Worm (Caenorhabditis elegans) whole organism, L4 larva: ENCODE results near the gene pgl-2.

Source experiments
- F10B5.3 ChIP-seq: sonication (generic microtip); optimal IDR thresholded peaks from 2 replicates; lab custom pipeline; 2016; ENCODE audit warnings: mild to moderate bottlenecking, missing genetic modification characterization, missing compliant biosample characterization
- F26F4.8 ChIP-seq: fragments of 200-800 bp; sonication (Bioruptor generic); conservative IDR thresholded peaks from 2 replicates; pipeline ENCODE4 v1.3.6; 2022; ENCODE audit warnings: missing genetic modification characterization, missing compliant biosample characterization
- F37D6.2 ChIP-seq: sonication (generic microtip); optimal IDR thresholded peaks from 2 replicates; lab custom pipeline; 2016; ENCODE audit warnings: mild to moderate bottlenecking, missing genetic modification characterization, missing compliant biosample characterization
- Y105C5A.15 ChIP-seq: fragments of 200-800 bp; sonication (Bioruptor generic); IDR thresholded peaks from 2 replicates; pipeline ENCODE4 v1.3.6; 2022; ENCODE audit warnings: missing genetic modification characterization, missing compliant biosample characterization
- Y75B8A.6 ChIP-seq: fragments of 200-800 bp; sonication (Bioruptor generic); IDR thresholded peaks from 2 replicates; pipeline ENCODE4 v1.3.6; 2022; ENCODE audit warnings: missing genetic modification reagents, missing genetic modification characterization, missing compliant biosample characterization
- ceh-20 ChIP-seq: fragments of 200-800 bp; sonication (Bioruptor generic); IDR thresholded peaks from 2 replicates; pipeline ENCODE4 v1.3.6; 2022; ENCODE audit warnings: missing genetic modification reagents, missing genetic modification characterization, missing compliant biosample characterization
- ceh-32 ChIP-seq: sonication (generic microtip); optimal IDR thresholded peaks from 2 replicates; lab custom pipeline; 2016; ENCODE audit warnings: mild to moderate bottlenecking, missing genetic modification characterization, missing compliant biosample characterization; ENCODE audit not compliant: poor library complexity
- ceh-44 ChIP-seq: fragments of 200-800 bp; sonication (Bioruptor generic); IDR thresholded peaks from 2 replicates; pipeline ENCODE4 v1.3.6; 2022; ENCODE audit warnings: missing genetic modification reagents, missing genetic modification characterization, missing compliant biosample characterization
- ceh-62 ChIP-seq: sonication (generic microtip); optimal IDR thresholded peaks from 2 replicates; lab custom pipeline; 2017; ENCODE audit warnings: missing biosample characterization, missing genetic modification characterization
- ceh-82 ChIP-seq: sonication (generic microtip); optimal IDR thresholded peaks from 2 replicates; lab custom pipeline; 2017; ENCODE audit warnings: missing biosample characterization, missing genetic modification characterization
- ces-1 ChIP-seq: fragments of 150-350 bp; sonication (generic microtip); optimal IDR thresholded peaks from 4 replicates; lab custom pipeline; 2014; ENCODE audit warnings: missing biosample characterization, missing genetic modification reagents, missing genetic modification characterization
- cey-2 ChIP-seq: sonication (generic microtip); optimal IDR thresholded peaks from 3 replicates; lab custom pipeline; 2017; ENCODE audit warnings: missing genetic modification characterization, mild to moderate bottlenecking, missing compliant biosample characterization, antibody characterized with exemption, borderline replicate concordance; ENCODE audit not compliant: insufficient read depth
- daf-19 ChIP-seq: fragments of 200-800 bp; sonication (Bioruptor generic); conservative IDR thresholded peaks from 2 replicates; pipeline ENCODE4 v1.3.6; 2022; ENCODE audit warnings: missing genetic modification characterization, missing compliant biosample characterization
- dmd-8 ChIP-seq: fragments of 200-800 bp; sonication (Bioruptor generic); IDR thresholded peaks from 2 replicates; pipeline ENCODE4 v1.3.6; 2022; ENCODE audit warnings: missing genetic modification characterization, missing compliant biosample characterization
- dpl-1 ChIP-seq: fragments of 150-350 bp; optimal IDR thresholded peaks from 2 replicates; lab custom pipeline; 2014; ENCODE audit warnings: missing biosample characterization, missing genetic modification reagents, missing genetic modification characterization
- dve-1 ChIP-seq: sonication (generic microtip); optimal IDR thresholded peaks from 2 replicates; lab custom pipeline; 2017; ENCODE audit warnings: antibody characterized with exemption, mild to moderate bottlenecking, missing genetic modification characterization, missing compliant biosample characterization; ENCODE audit not compliant: insufficient read depth
- fkh-10 ChIP-seq: fragments of 150-350 bp; optimal IDR thresholded peaks from 2 replicates; lab custom pipeline; 2014; ENCODE audit warnings: missing biosample characterization, missing genetic modification reagents, missing genetic modification characterization
- hif-1 ChIP-seq, 2 experiments: sonication (generic microtip); optimal IDR thresholded peaks; 2 replicates each; lab custom pipeline; 2016 to 2017; ENCODE audit warnings: missing compliant biosample characterization in 2 of 2, missing genetic modification characterization in 2 of 2, missing genetic modification reagents in 2 of 2, missing genotype in 2 of 2, mild to moderate bottlenecking in 1 of 2
- hlh-11 ChIP-seq: fragments of 200-800 bp; sonication (Bioruptor generic); optimal IDR thresholded peaks from 2 replicates; lab custom pipeline; 2018; ENCODE audit warnings: mild to moderate bottlenecking, missing genetic modification characterization, missing compliant biosample characterization
- hmg-1.1 ChIP-seq: fragments of 200-800 bp; sonication (Bioruptor generic); IDR thresholded peaks from 2 replicates; pipeline ENCODE4 v1.3.6; 2022; ENCODE audit warnings: missing genetic modification reagents, missing genetic modification characterization, missing compliant biosample characterization
- jun-1 ChIP-seq: fragments of 150-350 bp; optimal IDR thresholded peaks from 2 replicates; lab custom pipeline; 2014; ENCODE audit warnings: missing biosample characterization, missing genetic modification reagents, missing genetic modification characterization
- lim-7 ChIP-seq: fragments of 200-800 bp; sonication (Bioruptor generic); IDR thresholded peaks from 2 replicates; pipeline ENCODE4 v1.3.6; 2022; ENCODE audit warnings: missing genetic modification characterization, missing compliant biosample characterization
- lin-13 ChIP-seq: fragments of 150-350 bp; optimal IDR thresholded peaks from 2 replicates; lab custom pipeline; 2014; ENCODE audit warnings: missing biosample characterization, missing genetic modification reagents, missing genetic modification characterization
- lin-15B ChIP-seq: fragments of 150-350 bp; sonication (generic microtip); optimal IDR thresholded peaks from 3 replicates; lab custom pipeline; 2014; ENCODE audit warnings: missing biosample characterization, missing genetic modification characterization
- lin-39 ChIP-seq: fragments of 150-350 bp; optimal IDR thresholded peaks from 2 replicates; lab custom pipeline; 2014; ENCODE audit warnings: missing biosample characterization, missing genetic modification reagents, missing genetic modification characterization
- madf-5 ChIP-seq, 2 experiments: fragments of 200-800 bp; sonication (Bioruptor generic); IDR thresholded peaks; 2 replicates each; pipeline ENCODE4 v1.3.6; 2022; ENCODE audit warnings: missing compliant biosample characterization in 2 of 2, missing genetic modification characterization in 2 of 2
- madf-9 ChIP-seq: fragments of 200-800 bp; sonication (Bioruptor generic); conservative IDR thresholded peaks from 2 replicates; pipeline ENCODE4 v1.3.6; 2022; ENCODE audit warnings: missing genetic modification reagents, missing genetic modification characterization, missing compliant biosample characterization
- mxl-3 ChIP-seq: fragments of 200-800 bp; sonication (Bioruptor generic); optimal IDR thresholded peaks from 2 replicates; lab custom pipeline; 2018; ENCODE audit warnings: mild to moderate bottlenecking, missing genetic modification characterization, missing compliant biosample characterization
- nhr-11 ChIP-seq: fragments of 150-350 bp; optimal IDR thresholded peaks from 2 replicates; lab custom pipeline; 2014; ENCODE audit warnings: missing biosample characterization, missing genetic modification characterization
- nhr-25 ChIP-seq: sonication (generic microtip); optimal IDR thresholded peaks from 2 replicates; lab custom pipeline; 2017; ENCODE audit warnings: missing genetic modification characterization, mild to moderate bottlenecking, missing compliant biosample characterization, antibody characterized with exemption, moderate library complexity, borderline replicate concordance; ENCODE audit not compliant: insufficient read depth
- nhr-41 ChIP-seq: fragments of 200-800 bp; sonication (Bioruptor generic); IDR thresholded peaks from 2 replicates; pipeline ENCODE4 v1.3.6; 2022; ENCODE audit warnings: missing genetic modification reagents, missing genetic modification characterization, missing compliant biosample characterization
- nhr-42 ChIP-seq: fragments of 200-800 bp; sonication (Bioruptor generic); IDR thresholded peaks from 2 replicates; pipeline ENCODE4 v1.3.6; 2022; ENCODE audit warnings: missing genetic modification characterization, missing compliant biosample characterization
- pha-4 ChIP-seq, 2 experiments: fragments of 150-350 bp in 1 of 2; fragments of 200-800 bp in 1 of 2; sonication (Bioruptor generic) in 1 of 2; IDR thresholded peaks in 1 of 2; optimal IDR thresholded peaks in 1 of 2; 2 replicates each; pipeline versions ENCODE4 v1.3.6 to Lab custom; 2014 to 2022; ENCODE audit warnings: missing genetic modification characterization in 2 of 2, missing genetic modification reagents in 2 of 2, missing biosample characterization in 1 of 2, missing compliant biosample characterization in 1 of 2
- php-3 ChIP-seq: fragments of 200-800 bp; sonication (Bioruptor generic); IDR thresholded peaks from 2 replicates; pipeline ENCODE4 v1.3.6; 2022; ENCODE audit warnings: missing genetic modification reagents, missing genetic modification characterization, missing compliant biosample characterization
- rbr-2 ChIP-seq: sonication (generic microtip); optimal IDR thresholded peaks from 2 replicates; lab custom pipeline; 2016; ENCODE audit warnings: missing genotype, missing genetic modification characterization, missing compliant biosample characterization
- sdz-12 ChIP-seq: fragments of 200-800 bp; sonication (Bioruptor generic); optimal IDR thresholded peaks from 2 replicates; lab custom pipeline; 2018; ENCODE audit warnings: mild to moderate bottlenecking, missing genetic modification characterization, missing compliant biosample characterization
- set-16 ChIP-seq: fragments of 200-800 bp; sonication (Bioruptor generic); IDR thresholded peaks from 2 replicates; pipeline ENCODE4 v1.3.6; 2022; ENCODE audit warnings: missing genetic modification reagents, missing genetic modification characterization, missing compliant biosample characterization
- skn-1 ChIP-seq: fragments of 150-350 bp; optimal IDR thresholded peaks from 2 replicates; lab custom pipeline; 2014; ENCODE audit warnings: missing biosample characterization, missing genetic modification characterization
- snpc-1.2 ChIP-seq: fragments of 200-800 bp; sonication (Bioruptor generic); IDR thresholded peaks from 2 replicates; pipeline ENCODE4 v1.3.6; 2022; ENCODE audit warnings: missing genetic modification reagents, missing genetic modification characterization, missing compliant biosample characterization
- snpc-4 ChIP-seq: fragments of 150-350 bp; optimal IDR thresholded peaks from 2 replicates; lab custom pipeline; 2014; ENCODE audit warnings: missing biosample characterization, missing genetic modification characterization
- spr-1 ChIP-seq: sonication (generic microtip); optimal IDR thresholded peaks from 2 replicates; lab custom pipeline; 2016; ENCODE audit warnings: mild to moderate bottlenecking, missing genetic modification characterization, missing compliant biosample characterization
- spr-3 ChIP-seq: fragments of 200-800 bp; sonication (Bioruptor generic); optimal IDR thresholded peaks from 2 replicates; lab custom pipeline; 2018; ENCODE audit warnings: mild to moderate bottlenecking, missing genetic modification characterization, missing compliant biosample characterization
- tag-97 ChIP-seq: fragments of 200-800 bp; sonication (Bioruptor generic); IDR thresholded peaks from 2 replicates; pipeline ENCODE4 v1.3.6; 2022; ENCODE audit warnings: missing genetic modification characterization, missing compliant biosample characterization
- tra-1 ChIP-seq: fragments of 200-800 bp; sonication (Bioruptor generic); IDR thresholded peaks from 2 replicates; pipeline ENCODE4 v1.3.6; 2022; ENCODE audit warnings: missing genetic modification reagents, missing genetic modification characterization, missing compliant biosample characterization
- unc-130 ChIP-seq: sonication (generic microtip); optimal IDR thresholded peaks from 2 replicates; lab custom pipeline; 2016; ENCODE audit warnings: missing genetic modification reagents, missing genetic modification characterization, missing compliant biosample characterization
- unc-39 ChIP-seq: sonication (generic microtip); optimal IDR thresholded peaks from 2 replicates; lab custom pipeline; 2017; ENCODE audit warnings: missing biosample characterization, missing genetic modification characterization
- unc-62 ChIP-seq, 3 experiments: fragments of 150-350 bp in 1 of 3; sonication (generic microtip); optimal IDR thresholded peaks in 2 of 3; peaks in 1 of 3; 1 replicate in 1 of 3; 2 replicates in 2 of 3; lab custom pipeline; 2014 to 2017; ENCODE audit warnings: missing biosample characterization in 3 of 3, missing genetic modification characterization in 3 of 3, missing genetic modification reagents in 3 of 3, missing genotype in 1 of 3
- zag-1 ChIP-seq: fragments of 150-350 bp; optimal IDR thresholded peaks from 2 replicates; lab custom pipeline; 2014; ENCODE audit warnings: missing biosample characterization, missing genetic modification characterization
- zip-11 ChIP-seq: fragments of 200-800 bp; sonication (Bioruptor generic); IDR thresholded peaks from 2 replicates; pipeline ENCODE4 v1.3.6; 2022; ENCODE audit warnings: missing genetic modification characterization, missing compliant biosample characterization

Gene pgl-2

ce11 chrIII:8678371-8678770 is 3.1 kb upstream of the pgl-2 start:
- TF ChIP-seq lin-15B (tag; lab: Kevin White, UChicago) (no peak), unc-130 (peak; percentile 60), tra-1 (peak; percentile 87), rbr-2 (tag; lab: Kevin White, UChicago) (peak; percentile 72), nhr-41 (peak; percentile 87), pha-4 (GFP tag; IDR thresholded peaks at IDR 0.05; lab: Robert Waterston, UW) (peak; percentile 93), pha-4 (tag; optimal IDR thresholded peaks at IDR 0.05; lab: Kevin White, UChicago) (no peak), snpc-1.2 (GFP tag; lab: Robert Waterston, UW) (peak; percentile 80), hlh-11 (tag; lab: Kevin White, UChicago) (peak; percentile 46), Y105C5A.15 (GFP tag; lab: Robert Waterston, UW) (peak; percentile 93), ces-1 (GFP tag; lab: Kevin White, UChicago) (no peak), ceh-20 (GFP tag; lab: Robert Waterston, UW) (peak; percentile 85), nhr-42 (peak; percentile 87), set-16 (GFP tag; lab: Robert Waterston, UW) (peak; percentile 29; the same call in 1 of the 2 replicates), dve-1 (tag; lab: Kevin White, UChicago) (peak; percentile 58), lim-7 (peak; percentile 97), tag-97 (GFP tag; lab: Robert Waterston, UW) (no peak), daf-19 (GFP tag; lab: Robert Waterston, UW) (peak; percentile 72), spr-1 (tag; lab: Kevin White, UChicago) (peak; percentile 43), ceh-62 (no peak), F37D6.2 (peak; percentile 50), ceh-82 (no peak), snpc-4 (no peak), zag-1 (tag; lab: Kevin White, UChicago) (no peak), dmd-8 (peak; percentile 95), Y75B8A.6 (GFP tag; lab: Robert Waterston, UW) (peak; percentile 88), jun-1 (tag; lab: Kevin White, UChicago) (no peak), F10B5.3 (peak; percentile 3), skn-1 (tag; lab: Kevin White, UChicago) (no peak), madf-5 (GFP tag; IDR thresholded peaks at IDR 0.05; lab: Robert Waterston, UW) (peak; percentile 86 to 89; a peak in 3 of 4 replicates), lin-13 (peak; percentile 72), nhr-11 (tag; lab: Kevin White, UChicago) (peak; percentile 39), spr-3 (GFP tag; lab: Kevin White, UChicago) (peak; percentile 54), zip-11 (0 out of 2 replicates have a peak, but pooled peaks have one; percentile 36), hif-1 (tag; optimal IDR thresholded peaks at IDR 0.05; lab: Kevin White, UChicago) (peak in 1 of 2 experiments; percentile 69), F26F4.8 (GFP tag; lab: Robert Waterston, UW) (peak; percentile 94), sdz-12 (GFP tag; lab: Kevin White, UChicago) (peak; percentile 84), fkh-10 (GFP tag; lab: Kevin White, UChicago) (peak; percentile 0), lin-39 (no peak), php-3 (peak; percentile 72), mxl-3 (GFP tag; lab: Kevin White, UChicago) (peak; percentile 62), ceh-32 (no peak), nhr-25 (tag; lab: Kevin White, UChicago) (no peak), cey-2 (tag; lab: Kevin White, UChicago) (no peak), hmg-1.1 (peak; percentile 96), madf-9 (GFP tag; lab: Robert Waterston, UW) (peak; percentile 91), unc-39 (tag; lab: Kevin White, UChicago) (no peak), unc-62 (GFP tag; optimal IDR thresholded peaks at IDR 0.05 in 1 of 2; lab: Kevin White, UChicago) (peak in 1 of 2 experiments; percentile 93), unc-62 (tag; optimal IDR thresholded peaks at IDR 0.05; lab: Kevin White, UChicago) (no peak), dpl-1 (peak; percentile 53), ceh-44 (GFP tag; lab: Robert Waterston, UW) (peak; percentile 74; the same call in 1 of the 2 replicates)
